Fruit fly (Drosophila melanogaster) ovary, adult (tissue): ENCODE results near the gene CG5687.

Experiments
- CG17801 ChIP-seq: fragments of 200-800 bp; optimal IDR thresholded peaks from 2 replicates; lab custom pipeline; 2019; ENCODE audit warnings: missing biosample characterization, mild to moderate bottlenecking, missing genetic modification characterization, moderate library complexity; ENCODE audit not compliant: partially characterized antibody

Gene CG5687

DNA sequence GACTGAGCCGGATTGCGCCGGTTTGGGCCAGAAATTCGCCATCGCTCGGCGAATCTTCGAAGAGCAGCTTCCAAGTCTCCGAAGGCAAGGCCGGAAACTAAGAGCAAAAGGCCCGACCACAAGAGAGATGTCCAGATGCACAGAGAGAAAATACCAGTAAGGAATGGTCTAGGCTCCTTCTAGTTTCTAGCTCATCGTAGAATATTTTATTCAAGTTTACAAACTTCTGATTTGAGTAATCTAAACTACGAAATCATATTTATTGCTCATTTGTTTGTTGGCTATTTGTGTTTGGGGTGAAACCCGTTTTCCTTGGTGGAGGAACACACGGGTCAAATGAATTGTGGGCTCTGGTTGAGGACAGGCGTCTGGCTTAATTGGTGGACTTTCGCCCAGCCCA, 1.4 kb downstream of the CG5687 start:
- no peak for TF ChIP-seq CG17801 (GFP tag; lab: Kevin White, UChicago)

DNA sequence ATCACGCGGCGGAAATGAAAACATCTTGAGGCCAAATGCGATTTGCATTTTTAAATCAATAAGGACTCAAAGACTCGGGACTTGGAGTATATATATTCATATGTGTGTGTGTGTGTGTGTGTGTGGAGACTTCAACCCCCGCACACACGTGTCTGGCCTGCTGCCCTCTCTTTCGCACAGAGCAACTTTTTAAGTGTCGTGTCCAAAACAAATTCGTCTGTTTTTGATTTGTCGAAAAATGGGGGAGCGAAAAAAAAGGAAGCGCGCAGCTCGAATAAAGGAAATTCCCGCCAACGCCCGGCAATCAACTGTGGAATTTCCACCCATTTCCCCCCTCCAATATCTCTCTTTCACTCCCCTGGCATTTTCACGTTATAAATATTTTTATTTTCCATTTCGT, 9.9 kb downstream of the CG5687 start:
- no peak for TF ChIP-seq CG17801 (GFP tag; lab: Kevin White, UChicago)

DNA sequence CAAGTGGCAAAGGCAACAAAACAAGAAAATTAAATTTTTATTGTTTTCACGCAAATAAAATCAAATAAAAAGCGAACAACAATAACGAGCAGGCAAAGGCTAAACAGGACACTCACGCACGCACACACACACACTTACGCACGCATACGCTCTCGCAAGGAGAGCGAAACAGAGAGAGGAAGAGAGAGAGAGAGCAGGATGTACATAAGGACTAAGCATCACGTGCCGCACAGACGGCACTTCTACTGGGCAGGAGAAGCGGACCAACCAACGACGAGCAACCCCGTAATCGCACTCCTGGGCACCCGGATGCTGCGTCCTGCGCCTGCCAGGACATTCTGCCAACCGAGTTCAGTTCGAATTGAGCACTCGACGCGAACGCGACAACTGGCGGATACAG, 18.0 kb downstream of the CG5687 start, which contains the start of gene Dbx:
Dbx (plus strand) TSS at position 365 of the 400 bp plus-strand sequence.
- no peak for TF ChIP-seq CG17801 (GFP tag; lab: Kevin White, UChicago)

DNA sequence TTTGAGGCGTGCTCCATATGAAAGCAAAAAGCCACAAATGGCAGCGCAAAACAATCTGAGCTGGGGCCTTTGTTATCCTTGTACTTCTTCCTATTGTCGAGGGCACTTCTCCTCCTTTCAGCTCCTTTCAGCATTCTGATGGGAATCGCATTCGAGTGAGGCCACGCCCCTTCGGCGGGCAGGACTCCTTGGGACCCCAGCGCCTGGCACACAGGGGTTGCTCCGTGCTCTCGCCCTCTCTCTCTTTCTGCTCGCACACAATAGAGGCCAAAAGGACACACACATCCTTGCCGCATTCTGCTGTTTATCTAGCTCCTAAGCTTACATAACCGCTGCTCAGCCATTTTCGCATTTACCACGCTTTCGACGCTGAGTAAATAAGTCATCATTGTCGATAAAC, 18.9 kb downstream of the CG5687 start:
- TF ChIP-seq CG17801 (GFP tag; lab: Kevin White, UChicago) = no peak

DNA sequence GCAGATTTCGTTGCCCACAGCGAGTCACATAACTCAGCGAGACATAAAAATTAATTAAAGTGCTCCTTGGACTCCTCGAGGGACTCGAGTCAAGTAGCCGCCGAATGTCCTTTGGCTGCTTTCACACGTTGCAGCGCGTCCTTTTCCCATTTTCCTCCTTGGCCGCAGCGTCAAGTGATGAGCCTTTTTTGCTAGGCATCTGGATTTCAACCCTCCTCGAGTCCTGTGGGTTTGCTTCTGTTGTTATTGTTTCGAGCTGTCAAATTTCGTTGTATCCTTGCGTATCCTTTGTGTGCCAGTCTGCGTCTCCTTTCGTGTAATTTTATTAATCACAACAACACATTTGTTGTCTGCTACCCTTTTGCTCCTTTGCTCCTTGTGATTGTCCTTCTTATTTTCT, 22.3 kb downstream of the CG5687 start:
- no peak for TF ChIP-seq CG17801 (GFP tag; lab: Kevin White, UChicago)

DNA sequence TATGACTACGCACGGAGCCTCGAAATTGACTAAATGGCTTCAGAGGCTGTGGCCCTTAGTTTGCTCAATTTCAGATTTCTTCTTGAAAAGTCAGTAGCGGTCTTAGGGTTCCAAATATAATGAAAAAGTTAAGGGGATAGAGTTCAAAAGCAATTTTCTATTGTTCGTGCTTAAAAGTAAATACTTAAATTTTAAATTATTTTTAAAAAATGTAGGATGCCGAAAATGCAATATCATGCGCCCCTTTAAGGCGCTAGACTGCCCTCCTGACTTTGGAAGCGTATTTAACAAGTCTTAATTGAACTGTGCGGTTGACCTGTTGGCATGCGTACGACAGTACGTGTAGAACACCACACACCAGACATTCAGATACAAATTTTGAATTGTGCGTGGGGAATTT, 24.2 kb downstream of the CG5687 start:
- TF ChIP-seq CG17801 (GFP tag; lab: Kevin White, UChicago) = no peak

DNA sequence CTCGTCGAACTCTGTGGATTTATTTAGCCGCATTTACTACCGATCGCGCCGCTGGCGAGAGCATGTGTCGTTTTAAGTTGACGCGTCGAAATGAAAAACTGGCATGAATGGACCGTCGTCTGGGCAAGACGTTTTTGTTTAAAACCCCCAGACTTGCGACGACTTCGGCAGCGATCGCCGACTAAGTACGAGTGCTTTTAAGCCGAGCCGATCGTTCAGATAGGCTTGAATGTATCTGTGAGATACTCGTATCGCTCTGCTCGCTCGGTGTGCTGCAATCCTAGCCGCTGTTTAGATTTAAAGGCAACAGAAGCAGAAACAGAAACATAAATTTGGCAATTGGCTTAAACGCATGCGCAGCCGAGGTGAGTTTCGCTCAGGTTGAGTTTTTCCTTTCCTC, 28.8 kb downstream of the CG5687 start, which contains the start of gene dsb:
dsb (minus strand) TSS at position 91 of the 400 bp plus-strand sequence.
- no peak for TF ChIP-seq CG17801 (GFP tag; lab: Kevin White, UChicago)

DNA sequence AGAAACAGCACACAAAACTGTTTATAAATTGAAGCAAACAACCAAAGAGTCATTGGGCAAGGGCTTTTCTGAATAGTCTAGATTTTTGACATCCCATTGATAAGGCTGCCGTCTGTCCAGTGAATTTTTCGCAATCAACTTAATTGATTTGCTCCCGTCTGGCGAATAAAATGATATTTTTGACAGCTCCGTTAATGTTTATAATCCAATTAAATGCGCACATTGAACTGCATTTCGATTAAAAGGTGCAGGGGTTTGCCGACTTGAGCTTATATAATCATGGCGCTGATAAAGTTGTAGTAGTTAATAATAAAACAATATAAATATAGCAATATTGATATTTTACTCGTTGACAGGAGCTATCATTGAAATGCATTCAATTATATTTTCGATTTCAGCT, 29.9 kb downstream of the CG5687 start:
- TF ChIP-seq CG17801 (GFP tag; lab: Kevin White, UChicago) = no peak

DNA sequence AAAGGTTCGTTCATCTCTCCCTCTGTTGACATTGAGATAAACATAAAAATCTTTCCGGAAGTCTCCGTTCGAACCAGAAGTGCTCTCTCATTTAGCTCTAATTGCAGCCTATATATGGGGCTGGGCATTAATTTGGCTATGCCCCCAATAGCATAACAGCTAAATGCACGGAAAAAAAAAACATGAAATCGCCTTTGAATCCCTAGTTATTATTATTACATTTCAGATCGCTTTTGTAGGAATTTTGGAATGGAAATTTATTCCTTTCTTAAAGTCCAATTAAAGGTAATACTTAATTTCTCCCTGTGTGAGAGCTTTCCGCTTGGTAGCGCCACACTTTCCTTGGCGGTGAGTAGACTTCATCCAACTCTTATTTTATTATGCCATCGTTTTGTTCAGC, 32.7 kb downstream of the CG5687 start:
- no peak for TF ChIP-seq CG17801 (GFP tag; lab: Kevin White, UChicago)

DNA sequence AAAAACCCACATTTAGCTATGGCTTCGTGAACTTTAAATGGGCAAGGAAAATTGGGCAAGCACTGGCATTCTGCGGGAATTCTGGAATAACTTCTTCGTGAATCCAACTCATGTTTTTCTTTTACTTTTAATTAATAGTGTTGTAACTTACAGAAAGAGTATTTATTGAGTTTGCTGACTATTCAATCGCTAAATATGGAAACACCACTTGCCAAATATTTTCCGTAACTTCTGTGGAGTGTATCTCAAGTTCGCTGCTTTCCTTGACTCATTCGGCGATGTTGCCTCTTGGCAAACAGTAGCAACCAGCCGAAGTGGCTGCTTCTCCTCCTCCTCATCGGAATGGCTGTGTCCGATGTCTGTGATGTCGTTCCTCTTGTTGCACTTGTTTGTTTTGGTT, 33.6 kb downstream of the CG5687 start:
- TF ChIP-seq CG17801 (GFP tag; lab: Kevin White, UChicago) = no peak

DNA sequence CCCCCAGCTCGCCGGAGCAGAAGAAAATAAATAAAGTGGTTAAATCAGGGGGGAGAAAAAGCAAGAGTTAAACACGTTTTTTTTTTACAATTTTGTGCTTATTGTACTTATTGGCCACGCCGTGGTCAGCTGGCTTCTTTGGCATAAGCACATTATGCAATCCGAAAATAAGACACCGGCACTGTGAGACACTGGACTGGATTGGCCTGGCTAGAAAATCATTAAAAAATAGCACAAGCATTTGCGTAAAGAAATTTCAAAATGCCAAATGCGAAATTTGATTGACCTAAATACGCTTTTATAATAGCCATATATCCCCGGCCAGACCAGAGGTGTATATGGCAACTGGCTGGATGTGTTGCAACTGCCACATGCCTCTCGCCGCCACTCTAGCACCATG, 34.5 kb downstream of the CG5687 start:
- TF ChIP-seq CG17801 (GFP tag; lab: Kevin White, UChicago) = no peak

DNA sequence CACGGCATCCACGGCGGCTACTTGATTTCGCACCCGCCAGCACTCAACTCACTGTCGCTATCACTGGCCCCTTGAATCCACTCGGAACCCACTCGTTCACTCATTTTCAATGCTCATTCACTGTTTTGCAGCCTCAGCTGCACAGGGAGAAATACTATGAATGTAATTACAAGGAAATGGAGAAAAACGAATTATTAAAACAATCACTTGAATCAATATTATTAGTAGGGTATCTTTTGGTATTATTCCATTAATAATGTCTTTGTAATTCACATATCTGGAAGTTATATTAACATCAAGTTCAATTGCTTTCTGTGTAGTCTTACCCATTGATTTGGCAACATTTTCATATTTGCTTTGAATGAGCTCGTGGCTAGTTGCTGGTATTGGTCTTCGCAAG, 38.3 kb downstream of the CG5687 start:
- no peak for TF ChIP-seq CG17801 (GFP tag; lab: Kevin White, UChicago)

DNA sequence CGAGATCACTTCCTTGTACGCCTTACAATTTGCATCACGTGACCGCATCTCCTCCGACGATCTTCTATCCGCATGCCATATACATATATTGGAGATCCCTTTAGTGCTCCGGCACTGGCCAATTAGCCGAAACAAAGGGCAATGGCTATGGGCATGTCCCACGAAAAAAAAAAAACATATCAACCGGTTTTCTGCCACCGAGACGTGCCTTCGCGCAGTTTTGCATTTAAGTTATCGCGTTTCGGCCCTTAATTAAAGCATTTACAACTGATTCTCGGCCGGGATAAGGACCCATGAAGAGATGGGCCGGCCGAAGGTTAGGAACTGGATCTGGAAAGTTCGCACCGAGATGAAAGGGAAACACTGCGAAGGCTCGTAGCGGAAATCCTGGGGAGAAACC, 39.3 kb downstream of the CG5687 start:
- TF ChIP-seq CG17801 (GFP tag; lab: Kevin White, UChicago) = no peak

DNA sequence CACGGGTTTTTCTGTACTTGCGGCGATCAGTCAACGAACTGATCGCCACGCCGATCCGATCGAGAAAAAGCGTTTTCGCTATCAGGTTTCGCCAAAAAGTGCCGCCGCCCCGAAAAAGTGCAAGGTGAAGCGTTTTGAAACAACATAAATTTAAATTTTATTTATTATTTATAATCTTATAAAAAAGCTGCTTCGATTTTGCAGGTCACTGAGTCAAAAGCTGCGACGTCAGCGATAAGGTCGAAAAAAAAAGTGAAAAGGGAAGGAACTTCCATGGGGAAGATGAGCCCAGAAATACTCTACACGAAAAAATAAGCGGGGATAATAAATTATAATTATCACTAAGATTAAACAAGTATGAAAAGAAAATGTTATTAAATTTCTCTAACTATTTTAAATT, 41.2 kb downstream of the CG5687 start:
- TF ChIP-seq CG17801 (GFP tag; lab: Kevin White, UChicago) = no peak

DNA sequence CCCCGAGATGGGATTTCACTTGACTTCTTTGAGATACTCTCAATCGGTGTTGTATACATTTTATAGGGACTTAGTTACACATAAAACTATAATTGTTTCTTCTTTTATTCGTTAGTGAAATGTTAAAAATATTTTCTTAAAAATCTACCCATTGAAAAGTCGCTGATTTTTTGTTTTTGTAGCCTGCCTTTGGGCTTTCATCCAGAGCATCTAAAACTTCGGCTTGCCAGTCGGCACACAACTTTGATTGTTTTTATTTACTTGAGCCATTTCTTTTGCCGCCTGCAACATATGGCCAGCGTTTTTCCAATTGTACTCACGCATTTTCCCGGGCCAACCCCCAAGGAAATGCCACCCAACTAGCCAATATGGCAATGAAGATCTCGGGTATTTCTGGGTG, 47.0 kb downstream of the CG5687 start:
- TF ChIP-seq CG17801 (GFP tag; lab: Kevin White, UChicago) = no peak

DNA sequence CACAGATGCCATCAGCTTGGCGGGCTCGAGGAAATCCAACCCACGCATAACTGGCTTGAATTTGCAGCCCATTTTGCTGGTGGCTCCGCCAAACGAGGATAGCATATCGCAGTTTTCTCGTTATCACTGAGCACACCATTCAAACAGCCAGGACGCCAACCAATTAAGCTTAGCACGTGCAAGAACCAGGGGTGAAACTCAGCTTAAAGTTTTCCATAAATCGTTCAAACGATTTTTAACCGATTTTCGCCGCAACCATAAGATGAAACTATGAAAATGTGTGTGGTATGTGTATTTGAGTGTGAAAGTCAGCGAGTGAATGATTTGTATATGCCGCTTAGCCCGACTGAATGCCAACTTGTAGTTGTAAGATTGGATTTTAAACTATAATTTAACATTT, 48.0 kb downstream of the CG5687 start:
- no peak for TF ChIP-seq CG17801 (GFP tag; lab: Kevin White, UChicago)

DNA sequence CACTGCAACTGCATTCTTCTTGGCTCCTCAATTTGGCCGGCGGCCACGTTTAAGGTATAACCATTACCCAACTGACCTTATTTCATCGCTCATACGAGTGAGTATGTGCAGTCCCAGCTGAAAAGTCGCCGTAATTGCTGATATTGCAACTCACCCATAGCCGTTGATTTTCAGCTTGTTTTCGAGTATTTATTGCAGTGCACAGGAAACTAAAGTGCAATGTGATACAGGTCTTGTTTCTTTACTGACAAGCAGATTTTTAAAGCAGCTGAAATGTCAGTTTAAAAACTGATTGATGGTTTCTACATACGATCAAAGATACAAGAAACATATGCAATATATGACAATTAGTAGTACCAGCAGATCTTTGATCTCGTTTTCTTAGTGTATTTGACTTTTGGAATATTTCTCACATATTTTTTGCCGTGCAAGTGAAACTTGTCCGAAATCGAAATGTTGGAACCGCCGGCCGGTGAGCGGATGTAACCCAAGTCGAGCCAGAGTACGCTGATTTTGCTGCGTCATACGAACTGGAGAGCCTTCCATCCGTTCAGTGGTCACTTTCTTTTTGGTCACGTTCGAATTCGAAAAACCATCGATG, 50.9 kb downstream of the CG5687 start:
- TF ChIP-seq CG17801 (GFP tag; lab: Kevin White, UChicago) = peak; percentile 42
